Worm (Caenorhabditis elegans): ENCODE measurements around the gene F43C11.8.

- TF ChIP-seq mxl-3 (GFP tag; optimal IDR thresholded peaks at IDR 0.05) (no peak), sdz-12 (GFP tag; optimal IDR thresholded peaks at IDR 0.05) (no peak), ztf-11 (tag; optimal IDR thresholded peaks at IDR 0.05) (no peak), unc-62 (GFP tag; optimal IDR thresholded peaks at IDR 0.05 in 1 of 2) (no peak), unc-62 (tag; optimal IDR thresholded peaks at IDR 0.05) (no peak), nhr-28 (tag; optimal IDR thresholded peaks at IDR 0.05) (no peak), dve-1 (tag; optimal IDR thresholded peaks at IDR 0.05; ENCODE audit: insufficient read depth) (no peak)
Observed at ce11 chrII:2340974-2341373, 8.7 kb downstream of the F43C11.8 start.

Data from whole organism, L4 larva.